Worm (Caenorhabditis elegans) whole organism, L2 larva: Measurements from ENCODE around the gene clc-17.

Source experiments
- C34F6.9 ChIP-seq: fragments of 150-350 bp; optimal IDR thresholded peaks from 2 replicates; lab custom pipeline; 2014; ENCODE audit warnings: missing biosample characterization, missing genetic modification characterization
- F13H6.1 ChIP-seq: sonication (generic microtip); optimal IDR thresholded peaks from 2 replicates; lab custom pipeline; 2016; ENCODE audit warnings: missing genetic modification characterization, missing compliant biosample characterization
- R02D3.7 ChIP-seq: fragments of 150-350 bp; optimal IDR thresholded peaks from 2 replicates; lab custom pipeline; 2014; ENCODE audit warnings: missing biosample characterization, missing genetic modification characterization
- Y55F3AM.14 ChIP-seq: fragments of 200-800 bp; sonication (Bioruptor generic); optimal IDR thresholded peaks from 2 replicates; lab custom pipeline; 2018; ENCODE audit warnings: mild to moderate bottlenecking, missing genetic modification characterization, missing compliant biosample characterization
- ZK546.5 ChIP-seq: sonication (generic microtip); optimal IDR thresholded peaks from 2 replicates; lab custom pipeline; 2017; ENCODE audit warnings: missing biosample characterization, missing genetic modification characterization
- ama-1 ChIP-seq: fragments of 150-350 bp; optimal IDR thresholded peaks from 2 replicates; lab custom pipeline; 2018; ENCODE audit warnings: inconsistent platforms
- blmp-1 ChIP-seq: sonication (generic microtip); optimal IDR thresholded peaks from 2 replicates; lab custom pipeline; 2017; ENCODE audit warnings: missing genetic modification characterization, mild to moderate bottlenecking, missing compliant biosample characterization, antibody characterized with exemption, moderate library complexity; ENCODE audit not compliant: insufficient read depth
- ceh-16 ChIP-seq: fragments of 150-350 bp; optimal IDR thresholded peaks from 2 replicates; lab custom pipeline; 2014; ENCODE audit warnings: missing biosample characterization, missing genetic modification characterization
- ceh-82 ChIP-seq: fragments of 150-350 bp; optimal IDR thresholded peaks from 2 replicates; lab custom pipeline; 2014; ENCODE audit warnings: missing biosample characterization, missing genetic modification characterization
- dmd-4 ChIP-seq: sonication (generic microtip); optimal IDR thresholded peaks from 2 replicates; lab custom pipeline; 2017; ENCODE audit warnings: missing biosample characterization, missing genetic modification characterization
- egl-27 ChIP-seq: sonication (generic microtip); optimal IDR thresholded peaks from 3 replicates; lab custom pipeline; 2017; ENCODE audit warnings: missing biosample characterization, missing genetic modification reagents, missing genetic modification characterization
- elt-1 ChIP-seq: fragments of 150-350 bp; optimal IDR thresholded peaks from 2 replicates; lab custom pipeline; 2014; ENCODE audit warnings: missing biosample characterization, missing genetic modification characterization
- elt-3 ChIP-seq: sonication (generic microtip); optimal IDR thresholded peaks from 2 replicates; lab custom pipeline; 2017; ENCODE audit warnings: missing biosample characterization, missing genetic modification characterization
- fos-1 ChIP-seq: fragments of 150-350 bp; optimal IDR thresholded peaks from 2 replicates; lab custom pipeline; 2014; ENCODE audit warnings: missing biosample characterization, missing genetic modification characterization
- gmeb-1 ChIP-seq: fragments of 150-350 bp; optimal IDR thresholded peaks from 2 replicates; lab custom pipeline; 2014; ENCODE audit warnings: missing biosample characterization, missing genetic modification characterization
- lin-11 ChIP-seq: fragments of 150-350 bp; sonication (generic microtip); optimal IDR thresholded peaks from 2 replicates; lab custom pipeline; 2014; ENCODE audit warnings: missing biosample characterization, missing genetic modification characterization, inconsistent platforms, mixed read lengths
- lin-13 ChIP-seq: fragments of 150-350 bp; optimal IDR thresholded peaks from 2 replicates; lab custom pipeline; 2014; ENCODE audit warnings: missing biosample characterization, missing genetic modification reagents, missing genetic modification characterization
- lin-39 ChIP-seq: fragments of 150-350 bp; optimal IDR thresholded peaks from 2 replicates; lab custom pipeline; 2014; ENCODE audit warnings: missing biosample characterization, missing genetic modification reagents, missing genetic modification characterization
- lsy-2 ChIP-seq, 2 experiments: fragments of 150-350 bp in 1 of 2; sonication (generic microtip) in 1 of 2; optimal IDR thresholded peaks; 2 replicates each; lab custom pipeline; 2014 to 2017; ENCODE audit warnings: missing biosample characterization in 2 of 2, missing genetic modification characterization in 2 of 2
- mab-5 ChIP-seq: fragments of 150-350 bp; optimal IDR thresholded peaks from 2 replicates; lab custom pipeline; 2014; ENCODE audit warnings: missing biosample characterization, missing genetic modification characterization
- nhr-10 ChIP-seq: sonication (generic microtip); optimal IDR thresholded peaks from 2 replicates; lab custom pipeline; 2017; ENCODE audit warnings: missing biosample characterization, missing genetic modification characterization
- nhr-11 ChIP-seq: fragments of 150-350 bp; optimal IDR thresholded peaks from 2 replicates; lab custom pipeline; 2014; ENCODE audit warnings: missing biosample characterization, missing genetic modification characterization
- nhr-12 ChIP-seq: fragments of 150-350 bp; optimal IDR thresholded peaks from 2 replicates; lab custom pipeline; 2014; ENCODE audit warnings: missing biosample characterization, missing genetic modification characterization
- nhr-129 ChIP-seq: fragments of 150-350 bp; optimal IDR thresholded peaks from 2 replicates; lab custom pipeline; 2014; ENCODE audit warnings: missing biosample characterization, missing genetic modification characterization
- nhr-21 ChIP-seq: fragments of 150-350 bp; optimal IDR thresholded peaks from 2 replicates; lab custom pipeline; 2014; ENCODE audit warnings: missing biosample characterization, missing genetic modification characterization
- nhr-237 ChIP-seq: fragments of 150-350 bp; optimal IDR thresholded peaks from 2 replicates; lab custom pipeline; 2014; ENCODE audit warnings: missing biosample characterization, missing genetic modification characterization
- nhr-25 ChIP-seq: fragments of 150-350 bp; sonication (generic microtip); optimal IDR thresholded peaks from 3 replicates; lab custom pipeline; 2014; ENCODE audit warnings: missing biosample characterization, missing genetic modification characterization
- nhr-6 ChIP-seq: fragments of 150-350 bp; optimal IDR thresholded peaks from 2 replicates; lab custom pipeline; 2014; ENCODE audit warnings: missing biosample characterization, missing genetic modification characterization
- nhr-77 ChIP-seq: fragments of 150-350 bp; optimal IDR thresholded peaks from 2 replicates; lab custom pipeline; 2014; ENCODE audit warnings: missing biosample characterization, missing genetic modification characterization
- peb-1 ChIP-seq: fragments of 150-350 bp; optimal IDR thresholded peaks from 2 replicates; lab custom pipeline; 2014; ENCODE audit warnings: missing biosample characterization, missing genetic modification characterization
- sem-4 ChIP-seq: fragments of 150-350 bp; optimal IDR thresholded peaks from 2 replicates; lab custom pipeline; 2014; ENCODE audit warnings: missing biosample characterization, missing genetic modification reagents, missing genetic modification characterization
- skn-1 ChIP-seq: sonication (generic microtip); optimal IDR thresholded peaks from 2 replicates; lab custom pipeline; 2017; ENCODE audit warnings: missing biosample characterization, missing genetic modification characterization
- sma-3 ChIP-seq: sonication (generic microtip); optimal IDR thresholded peaks from 2 replicates; lab custom pipeline; 2016; ENCODE audit warnings: missing genetic modification reagents, missing genetic modification characterization, missing compliant biosample characterization
- sma-9 ChIP-seq, 2 experiments: fragments of 150-350 bp in 1 of 2; sonication (generic microtip) in 1 of 2; optimal IDR thresholded peaks; 2 replicates each; lab custom pipeline; 2014 to 2016; ENCODE audit warnings: missing genetic modification characterization in 2 of 2, mild to moderate bottlenecking in 1 of 2, missing biosample characterization in 1 of 2, missing compliant biosample characterization in 1 of 2, missing genetic modification reagents in 1 of 2, moderate library complexity in 1 of 2
- unc-39 ChIP-seq: fragments of 150-350 bp; optimal IDR thresholded peaks from 2 replicates; lab custom pipeline; 2014; ENCODE audit warnings: missing biosample characterization, missing genetic modification characterization
- unc-55 ChIP-seq: fragments of 150-350 bp; sonication (generic microtip); optimal IDR thresholded peaks from 3 replicates; lab custom pipeline; 2014; ENCODE audit warnings: missing biosample characterization, missing genetic modification reagents, missing genetic modification characterization
- unc-62 ChIP-seq: fragments of 150-350 bp; optimal IDR thresholded peaks from 2 replicates; lab custom pipeline; 2014; ENCODE audit warnings: missing biosample characterization, missing genetic modification reagents, missing genetic modification characterization
- zag-1 ChIP-seq: fragments of 150-350 bp; optimal IDR thresholded peaks from 2 replicates; lab custom pipeline; 2014; ENCODE audit warnings: missing biosample characterization, missing genetic modification characterization
- ztf-1 ChIP-seq: fragments of 200-800 bp; sonication (Bioruptor generic); conservative IDR thresholded peaks from 2 replicates; pipeline ENCODE4 v1.3.6; 2022; ENCODE audit warnings: missing genetic modification characterization, missing compliant biosample characterization
- ztf-11 ChIP-seq: sonication (generic microtip); optimal IDR thresholded peaks from 2 replicates; lab custom pipeline; 2017; ENCODE audit warnings: missing biosample characterization, missing genetic modification characterization
- ztf-4 ChIP-seq: fragments of 150-350 bp; optimal IDR thresholded peaks from 2 replicates; lab custom pipeline; 2014; ENCODE audit warnings: missing biosample characterization, missing genetic modification characterization

The clc-17 gene

DNA sequence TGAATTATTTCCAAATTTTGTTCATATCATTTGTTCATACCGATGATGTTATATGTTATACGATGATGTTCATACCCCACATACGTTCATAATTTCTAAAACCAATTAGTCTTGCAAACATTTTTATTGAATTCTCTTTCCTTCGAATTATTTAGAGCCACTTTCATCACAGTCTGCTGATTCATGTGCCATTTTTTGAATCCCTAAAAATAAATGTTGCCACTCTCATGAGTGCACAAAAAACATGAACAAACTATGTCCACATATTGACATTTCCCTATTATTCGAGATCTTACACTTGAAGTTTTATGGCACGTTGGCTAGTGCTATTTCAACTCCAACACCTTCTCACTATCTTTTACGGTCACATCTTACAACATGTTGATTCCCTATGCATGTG is at the start of gene clc-17:
Gene clc-17, plus strand, starts transcription at position 301 of the 400 bp plus-strand sequence.
- TF ChIP-seq unc-62 (GFP tag; lab: Kevin White, UChicago) (no peak), nhr-237 (tag; lab: Kevin White, UChicago) (no peak), ceh-82 (no peak), fos-1 (tag; lab: Kevin White, UChicago) (no peak), ztf-11 (no peak), nhr-10 (tag; lab: Kevin White, UChicago) (no peak), skn-1 (tag; lab: Kevin White, UChicago) (no peak), zag-1 (no peak), blmp-1 (tag; lab: Kevin White, UChicago) (no peak), ceh-16 (tag; lab: Kevin White, UChicago) (no peak), sem-4 (no peak), nhr-25 (tag; lab: Kevin White, UChicago) (no peak), C34F6.9 (no peak), lin-11 (no peak), R02D3.7 (tag; lab: Kevin White, UChicago) (no peak), lin-39 (tag; lab: Kevin White, UChicago) (no peak), dmd-4 (tag; lab: Kevin White, UChicago) (no peak), nhr-21 (tag; lab: Kevin White, UChicago) (no peak), gmeb-1 (tag; lab: Kevin White, UChicago) (no peak)
- TF ChIP-seq, all 48 proteins: peak for 0

DNA sequence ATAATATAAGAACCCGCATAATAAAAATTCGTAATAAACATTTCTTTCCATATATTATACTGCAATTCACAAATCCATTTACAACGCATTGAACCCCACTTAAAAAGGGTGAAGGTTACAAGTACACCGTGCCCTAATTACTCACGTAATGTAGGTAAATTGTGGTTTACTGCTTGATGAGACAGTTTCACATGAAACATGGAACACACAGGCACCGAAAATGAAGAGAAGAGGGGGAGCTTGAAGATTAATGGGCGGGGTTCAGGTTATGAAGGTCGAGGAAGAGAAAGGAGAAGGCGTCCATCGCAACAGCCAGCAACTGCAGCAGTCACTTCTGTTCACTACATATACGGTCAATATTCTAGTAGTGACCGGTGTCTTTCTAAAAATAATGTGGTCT is 47.4 kb upstream of the clc-17 start, which contains the start of gene lpr-6:
Gene lpr-6, plus strand, starts transcription at position 251 of the 400 bp plus-strand sequence.
- TF ChIP-seq elt-1 (tag; lab: Kevin White, UChicago) (no peak), peb-1 (no peak), lin-11 (no peak), lin-13 (no peak), nhr-237 (tag; lab: Kevin White, UChicago) (no peak), sma-3 (GFP tag; lab: Kevin White, UChicago) (peak; percentile 6), ZK546.5 (tag; lab: Kevin White, UChicago) (no peak), R02D3.7 (tag; lab: Kevin White, UChicago) (no peak), nhr-129 (tag; lab: Kevin White, UChicago) (no peak), ztf-11 (no peak), zag-1 (no peak), F13H6.1 (tag; lab: Kevin White, UChicago) (no peak), Y55F3AM.14 (GFP tag; lab: Kevin White, UChicago) (no peak), nhr-6 (tag; lab: Kevin White, UChicago) (no peak), unc-39 (tag; lab: Kevin White, UChicago) (no peak), unc-55 (GFP tag; lab: Kevin White, UChicago) (no peak), nhr-12 (tag; lab: Kevin White, UChicago) (no peak), lsy-2 (tag; optimal IDR thresholded peaks at IDR 0.05; lab: Kevin White, UChicago) (no peak), egl-27 (tag; lab: Kevin White, UChicago) (no peak), fos-1 (tag; lab: Kevin White, UChicago) (peak; percentile 28), ceh-16 (tag; lab: Kevin White, UChicago) (peak; percentile 51), sma-9 (GFP tag; optimal IDR thresholded peaks at IDR 0.05; lab: Kevin White, UChicago) (no peak), sma-9 (tag; optimal IDR thresholded peaks at IDR 0.05; lab: Kevin White, UChicago) (no peak), unc-62 (GFP tag; lab: Kevin White, UChicago) (no peak), nhr-77 (tag; lab: Kevin White, UChicago) (peak; percentile 4), sem-4 (no peak), C34F6.9 (no peak), nhr-21 (tag; lab: Kevin White, UChicago) (peak; percentile 77), gmeb-1 (tag; lab: Kevin White, UChicago) (no peak), ztf-1 (GFP tag; lab: Robert Waterston, UW) (no peak), ztf-4 (tag; lab: Kevin White, UChicago) (no peak), dmd-4 (tag; lab: Kevin White, UChicago) (no peak), elt-3 (tag; lab: Kevin White, UChicago) (no peak), mab-5 (tag; lab: Kevin White, UChicago) (no peak), nhr-11 (tag; lab: Kevin White, UChicago) (no peak), ama-1 (no peak)
